Worm (Caenorhabditis elegans): Measurements from ENCODE around the gene F38H4.5.

F38H4.5 gene

DNA sequence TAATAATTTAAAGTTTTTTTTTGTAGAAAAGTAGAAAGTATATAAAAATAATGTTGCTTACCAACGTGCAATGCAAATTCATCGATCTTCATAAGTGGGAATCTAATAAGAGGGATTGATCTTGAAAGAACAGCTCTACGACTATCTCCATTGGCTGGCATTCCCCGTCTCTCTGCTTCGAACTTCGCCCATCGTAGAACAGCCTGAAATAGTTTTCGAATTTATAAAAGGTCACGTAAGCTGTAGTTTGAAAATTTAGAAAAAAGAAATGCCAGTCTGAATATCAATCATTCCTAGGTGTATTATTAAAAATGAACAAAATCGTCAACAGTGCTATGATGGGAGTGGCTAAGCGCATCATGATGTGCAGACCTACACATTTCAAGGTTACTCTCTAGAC lies at the start of gene F38H4.5:
TSS of gene F38H4.5 (plus strand) at position 301 of the 400 bp plus-strand sequence.
- TF ChIP-seq Y79H2A.3 (GFP tag; conservative IDR thresholded peaks at IDR 0.05) (no peak), B0035.1 (tag; optimal IDR thresholded peaks at IDR 0.05) (no peak), let-607 (tag; optimal IDR thresholded peaks at IDR 0.05) (no peak)

DNA sequence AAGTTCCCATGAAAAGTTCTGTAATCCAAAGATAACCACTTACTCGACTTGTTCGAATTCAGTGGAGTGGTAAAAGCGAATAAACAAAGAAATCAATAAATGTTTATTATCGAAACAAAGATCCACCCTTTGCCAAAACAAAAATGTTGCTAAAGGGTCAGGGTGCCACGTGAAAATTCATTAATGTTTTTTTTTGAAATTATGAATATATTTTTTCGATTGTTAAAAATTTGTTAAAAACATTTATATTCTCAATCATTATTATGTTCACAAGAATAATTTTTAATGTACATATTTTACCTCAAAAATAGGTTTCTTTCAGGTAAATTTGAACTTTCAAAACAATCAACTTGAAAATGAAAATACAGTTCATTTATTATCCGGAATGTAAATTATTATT lies 48.9 kb upstream of the F38H4.5 start, which contains the start of gene H01G02.4:
TSS of gene H01G02.4 (minus strand) at position 101 of the 400 bp plus-strand sequence.
- TF ChIP-seq tlf-1 (GFP tag; optimal IDR thresholded peaks at IDR 0.05) (no peak), bed-2 (GFP tag; IDR thresholded peaks at IDR 0.05) (no peak), ZK185.1 (tag; optimal IDR thresholded peaks at IDR 0.05; ENCODE audit: poor library complexity, severe bottlenecking) (no peak), ceh-79 (tag; optimal IDR thresholded peaks at IDR 0.05) (no peak), ceh-100 (GFP tag; IDR thresholded peaks at IDR 0.05) (no peak), lin-26 (GFP tag; IDR thresholded peaks at IDR 0.05) (no peak), snpc-1.1 (tag; optimal IDR thresholded peaks at IDR 0.05; ENCODE audit: insufficient read depth) (no peak), lsy-27 (tag; optimal IDR thresholded peaks at IDR 0.05; ENCODE audit: borderline replicate concordance, insufficient read depth) (no peak), ceh-91 (GFP tag; IDR thresholded peaks at IDR 0.05) (no peak), mcd-1 (GFP tag; IDR thresholded peaks at IDR 0.05) (no peak), T26A5.8 (tag; optimal IDR thresholded peaks at IDR 0.05) (no peak), F22D6.2 (tag; optimal IDR thresholded peaks at IDR 0.05) (no peak)

DNA sequence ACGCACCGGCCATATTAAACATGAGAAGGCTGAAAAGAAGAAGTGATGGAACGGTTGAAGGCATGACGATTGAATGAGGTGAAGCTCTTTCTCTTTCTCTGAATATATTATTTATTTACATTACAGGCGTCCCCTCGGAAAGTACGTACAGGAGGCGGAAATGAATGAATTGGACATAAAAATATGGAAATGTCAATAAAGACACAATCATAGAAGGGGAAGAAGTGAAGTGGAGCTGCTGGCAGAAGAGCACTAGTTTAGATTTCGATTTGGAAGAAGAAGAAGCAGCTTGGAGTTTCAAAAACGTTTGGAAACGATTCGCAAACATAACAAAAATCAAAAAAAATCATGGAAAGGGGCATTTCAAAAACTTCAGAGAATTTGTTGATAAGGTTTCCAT lies 47.9 kb upstream of the F38H4.5 start, which contains the start of gene H01G02.1:
TSS of gene H01G02.1 (minus strand) at position 101 of the 400 bp plus-strand sequence.
- no peak for TF ChIP-seq Y56A3A.18 (GFP tag; IDR thresholded peaks at IDR 0.05)

DNA sequence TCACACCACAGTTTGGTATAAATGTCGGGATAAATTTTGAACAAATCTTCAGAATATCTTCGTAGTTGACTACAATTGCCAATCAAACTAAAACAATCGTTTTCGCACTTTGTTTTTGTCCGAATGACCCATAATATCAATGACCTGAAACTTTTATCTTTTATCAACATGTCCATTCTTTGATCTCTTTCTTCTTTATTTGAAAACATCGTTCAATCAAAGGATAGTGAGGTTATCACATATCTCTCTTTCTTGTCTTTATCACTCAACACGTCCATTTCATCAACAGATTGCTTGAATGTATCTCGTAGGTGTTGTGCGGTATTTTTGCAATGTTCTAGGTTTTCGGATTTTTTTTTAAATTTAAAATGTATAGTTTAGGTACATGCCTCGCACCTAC lies 42.9 kb upstream of the F38H4.5 start:
- TF ChIP-seq C17E4.6 (GFP tag; IDR thresholded peaks at IDR 0.05): no peak
- no peak for TF ChIP-seq Y53G8AR.9 (GFP tag; conservative IDR thresholded peaks at IDR 0.05)
- no peak for TF ChIP-seq attf-3 (GFP tag; conservative IDR thresholded peaks at IDR 0.05)
- no peak for TF ChIP-seq nhr-27 (tag; optimal IDR thresholded peaks at IDR 0.05)
- TF ChIP-seq lsy-27 (tag; optimal IDR thresholded peaks at IDR 0.05; ENCODE audit: borderline replicate concordance, insufficient read depth): no peak
- TF ChIP-seq bed-1 (GFP tag; IDR thresholded peaks at IDR 0.05): no peak
- no peak for TF ChIP-seq snpc-1.3 (tag; optimal IDR thresholded peaks at IDR 0.05; ENCODE audit: insufficient read depth)
- TF ChIP-seq athp-1 (tag; optimal IDR thresholded peaks at IDR 0.05): no peak
- TF ChIP-seq Y95B8A.8 (GFP tag; IDR thresholded peaks at IDR 0.05): no peak
- no peak for TF ChIP-seq somi-1 (GFP tag; optimal IDR thresholded peaks at IDR 0.05)
- TF ChIP-seq F49E8.2 (tag; optimal IDR thresholded peaks at IDR 0.05; ENCODE audit: insufficient read depth): no peak
- TF ChIP-seq dpff-1 (tag; optimal IDR thresholded peaks at IDR 0.05): no peak
- no peak for TF ChIP-seq akir-1 (GFP tag; optimal IDR thresholded peaks at IDR 0.05)

DNA sequence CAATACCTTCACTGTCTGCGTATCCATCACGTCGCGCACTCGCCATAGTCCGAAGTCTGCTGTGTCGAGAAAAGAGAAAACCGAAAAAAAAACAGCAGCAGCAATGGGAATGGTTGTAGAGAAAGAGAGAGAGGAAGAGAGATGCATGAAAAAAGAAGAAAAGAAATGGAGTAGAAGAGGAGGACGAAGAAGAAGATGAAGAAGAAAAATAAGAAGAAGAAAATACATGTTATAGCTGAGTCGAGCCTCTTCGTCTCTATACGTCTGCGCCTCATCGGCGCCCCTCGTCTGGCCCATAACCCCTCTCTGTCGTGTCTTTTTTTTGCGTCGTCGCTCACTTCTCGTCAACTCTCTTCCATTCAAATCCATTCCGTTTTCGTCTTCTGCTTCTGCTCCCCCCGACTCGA lies 42.3 kb upstream of the F38H4.5 start:
- no peak; the same call in 1 of the 2 replicates for TF ChIP-seq mcd-1 (GFP tag; IDR thresholded peaks at IDR 0.05)
- no peak for TF ChIP-seq F22D6.2 (tag; optimal IDR thresholded peaks at IDR 0.05)
- TF ChIP-seq ceh-58 (GFP tag; IDR thresholded peaks at IDR 0.05): no peak
- peak; percentile 28 for TF ChIP-seq tbp1 (GFP tag; optimal IDR thresholded peaks at IDR 0.05)
- TF ChIP-seq lin-40 (tag; optimal IDR thresholded peaks at IDR 0.05): peak; percentile 74
- TF ChIP-seq C06A6.2 (GFP tag; conservative IDR thresholded peaks at IDR 0.05): 0 out of 2 replicates have a peak, but pooled peaks have one; percentile 15
- TF ChIP-seq him-1 (tag; optimal IDR thresholded peaks at IDR 0.05): no peak
- no peak for TF ChIP-seq madf-3 (GFP tag; IDR thresholded peaks at IDR 0.05)
- no peak for TF ChIP-seq mel-28 (tag; optimal IDR thresholded peaks at IDR 0.05; ENCODE audit: borderline replicate concordance)
- TF ChIP-seq ets-4 (GFP tag; optimal IDR thresholded peaks at IDR 0.05): no peak
- peak; percentile 50; the same call in 1 of the 2 replicates for TF ChIP-seq K11D2.4 (GFP tag; IDR thresholded peaks at IDR 0.05)
- TF ChIP-seq K12H6.12 (tag; optimal IDR thresholded peaks at IDR 0.05): peak; percentile 69
- TF ChIP-seq snpc-4 (GFP tag; optimal IDR thresholded peaks at IDR 0.05): no peak
- TF ChIP-seq snpc-4 (tag; optimal IDR thresholded peaks at IDR 0.05): peak in 1 of 4 experiments; percentile 28
- TF ChIP-seq nhr-90 (tag; optimal IDR thresholded peaks at IDR 0.05): no peak
- TF ChIP-seq bed-1 (GFP tag; IDR thresholded peaks at IDR 0.05): no peak
- TF ChIP-seq nhr-80 (tag; optimal IDR thresholded peaks at IDR 0.05): peak; percentile 21

All from whole organism, young adult.